Worm (Caenorhabditis elegans) whole organism, early embryonic: Measurements from ENCODE around the gene C09B8.4.

Experiments used
- B0310.2 ChIP-seq: sonication (generic microtip); optimal IDR thresholded peaks from 2 replicates; lab custom pipeline; 2016; ENCODE audit warnings: mild to moderate bottlenecking, missing genetic modification characterization, missing compliant biosample characterization
- F13C5.2 ChIP-seq: sonication (generic microtip); optimal IDR thresholded peaks from 2 replicates; lab custom pipeline; 2017; ENCODE audit warnings: mild to moderate bottlenecking, missing genetic modification characterization, inconsistent platforms, missing compliant biosample characterization
- aly-1 ChIP-seq: sonication (generic microtip); optimal IDR thresholded peaks from 2 replicates; lab custom pipeline; 2016; ENCODE audit warnings: missing genetic modification characterization, missing compliant biosample characterization
- ama-1 ChIP-seq: fragments of 150-350 bp; optimal IDR thresholded peaks from 2 replicates; lab custom pipeline; 2014
- ceh-13 ChIP-seq: fragments of 200-800 bp; sonication (Bioruptor generic); optimal IDR thresholded peaks from 2 replicates; lab custom pipeline; 2018; ENCODE audit warnings: mild to moderate bottlenecking, missing genetic modification characterization, missing compliant biosample characterization
- ceh-36 ChIP-seq: sonication (generic microtip); optimal IDR thresholded peaks from 2 replicates; lab custom pipeline; 2016; ENCODE audit warnings: missing genetic modification characterization, inconsistent platforms, missing compliant biosample characterization
- ets-7 ChIP-seq: sonication (generic microtip); optimal IDR thresholded peaks from 2 replicates; lab custom pipeline; 2016; ENCODE audit warnings: missing genotype, missing genetic modification characterization, missing compliant biosample characterization
- flt-1 ChIP-seq: fragments of 200-800 bp; sonication (Bioruptor generic); IDR thresholded peaks from 2 replicates; pipeline ENCODE4 v1.3.6; 2022; ENCODE audit warnings: missing genetic modification characterization, missing compliant biosample characterization
- hmbx-1 ChIP-seq: sonication (generic microtip); optimal IDR thresholded peaks from 2 replicates; lab custom pipeline; 2016; ENCODE audit warnings: mild to moderate bottlenecking, missing genetic modification characterization, missing compliant biosample characterization
- hmg-4 ChIP-seq: fragments of 200-800 bp; sonication (Bioruptor generic); optimal IDR thresholded peaks from 2 replicates; lab custom pipeline; 2018; ENCODE audit warnings: mild to moderate bottlenecking, missing genetic modification characterization, missing compliant biosample characterization
- hnd-1 ChIP-seq: sonication (generic microtip); optimal IDR thresholded peaks from 2 replicates; lab custom pipeline; 2016; ENCODE audit warnings: missing genetic modification characterization, missing compliant biosample characterization
- pes-1 ChIP-seq: fragments of 200-800 bp; sonication (Bioruptor generic); IDR thresholded peaks from 2 replicates; pipeline ENCODE4 v1.3.6; 2022; ENCODE audit warnings: missing genetic modification reagents, missing genetic modification characterization, missing compliant biosample characterization
- scrt-1 ChIP-seq: fragments of 200-800 bp; sonication (Bioruptor generic); IDR thresholded peaks from 2 replicates; pipeline ENCODE4 v1.3.6; 2022; ENCODE audit warnings: missing genetic modification characterization, missing compliant biosample characterization
- sea-1 ChIP-seq: fragments of 200-800 bp; sonication (Bioruptor generic); conservative IDR thresholded peaks from 2 replicates; pipeline ENCODE4 v1.3.6; 2022; ENCODE audit warnings: missing genetic modification characterization, missing compliant biosample characterization
- tbx-11 ChIP-seq: fragments of 200-800 bp; sonication (Bioruptor generic); IDR thresholded peaks from 2 replicates; pipeline ENCODE4 v1.3.6; 2022; ENCODE audit warnings: missing genetic modification characterization, missing compliant biosample characterization
- tbx-37 ChIP-seq: fragments of 200-800 bp; sonication (Bioruptor generic); conservative IDR thresholded peaks from 2 replicates; pipeline ENCODE4 v1.3.6; 2022; ENCODE audit warnings: missing genetic modification reagents, missing genetic modification characterization, missing compliant biosample characterization
- tra-4 ChIP-seq: sonication (generic microtip); optimal IDR thresholded peaks from 2 replicates; lab custom pipeline; 2017; ENCODE audit warnings: missing genetic modification characterization, missing compliant biosample characterization

The C09B8.4 gene

ce11 chrX:6010573-6010972 lies 9.2 kb downstream of the C09B8.4 start, which contains the start of gene C09B8.3:
TSS of gene C09B8.3 (minus strand) at chrX:6010673.
- TF ChIP-seq flt-1 (GFP tag; lab: Robert Waterston, UW): no peak
- TF ChIP-seq hmg-4 (GFP tag; lab: Kevin White, UChicago): no peak
- TF ChIP-seq hmbx-1 (tag; lab: Kevin White, UChicago): no peak
- TF ChIP-seq ceh-36 (tag; lab: Kevin White, UChicago): no peak
- no peak for TF ChIP-seq pes-1
- TF ChIP-seq ama-1 (lab: Kevin White, UChicago): no peak
- no peak for TF ChIP-seq ets-7 (tag; lab: Kevin White, UChicago)
- no peak for TF ChIP-seq tra-4 (tag; lab: Kevin White, UChicago)
- TF ChIP-seq tbx-11 (GFP tag; lab: Robert Waterston, UW): no peak
- no peak for TF ChIP-seq B0310.2 (tag; lab: Kevin White, UChicago)

ce11 chrX:6004315-6004714 lies 15.4 kb downstream of the C09B8.4 start:
- TF ChIP-seq sea-1 (GFP tag; lab: Robert Waterston, UW): no peak
- TF ChIP-seq hmbx-1 (tag; lab: Kevin White, UChicago): no peak
- no peak for TF ChIP-seq hnd-1 (tag; lab: Kevin White, UChicago)
- TF ChIP-seq scrt-1: no peak
- no peak for TF ChIP-seq hmg-4 (GFP tag; lab: Kevin White, UChicago)
- TF ChIP-seq B0310.2 (tag; lab: Kevin White, UChicago): no peak
- TF ChIP-seq ceh-13 (GFP tag; lab: Kevin White, UChicago): no peak
- no peak for TF ChIP-seq ceh-36 (tag; lab: Kevin White, UChicago)

ce11 chrX:6003853-6004252 lies 15.9 kb downstream of the C09B8.4 start, which contains the start of gene sups-1:
TSS of gene sups-1 (plus strand) at chrX:6004153.
- TF ChIP-seq hnd-1 (tag; lab: Kevin White, UChicago) (no peak), B0310.2 (tag; lab: Kevin White, UChicago) (no peak), pes-1 (no peak), hmbx-1 (tag; lab: Kevin White, UChicago) (no peak), flt-1 (GFP tag; lab: Robert Waterston, UW) (no peak), tbx-37 (no peak), tbx-11 (GFP tag; lab: Robert Waterston, UW) (no peak), tra-4 (tag; lab: Kevin White, UChicago) (no peak)

- TF ChIP-seq tbx-37: no peak
- TF ChIP-seq B0310.2 (tag; lab: Kevin White, UChicago): no peak
- no peak for TF ChIP-seq ama-1 (lab: Kevin White, UChicago)
- TF ChIP-seq F13C5.2 (tag; lab: Kevin White, UChicago): no peak
- TF ChIP-seq flt-1 (GFP tag; lab: Robert Waterston, UW): no peak
- no peak for TF ChIP-seq ceh-36 (tag; lab: Kevin White, UChicago)
- no peak for TF ChIP-seq ceh-13 (GFP tag; lab: Kevin White, UChicago)
- TF ChIP-seq sea-1 (GFP tag; lab: Robert Waterston, UW): no peak
- no peak for TF ChIP-seq hmg-4 (GFP tag; lab: Kevin White, UChicago)
- TF ChIP-seq tbx-11 (GFP tag; lab: Robert Waterston, UW): no peak
- no peak for TF ChIP-seq tra-4 (tag; lab: Kevin White, UChicago)
- TF ChIP-seq ets-7 (tag; lab: Kevin White, UChicago): no peak
- TF ChIP-seq scrt-1: no peak
- no peak for TF ChIP-seq hnd-1 (tag; lab: Kevin White, UChicago)
- TF ChIP-seq hmbx-1 (tag; lab: Kevin White, UChicago): no peak
- no peak for TF ChIP-seq aly-1 (tag; lab: Kevin White, UChicago)
- TF ChIP-seq pes-1: no peak
Measured at ce11 chrX:6002479-6002878, 17.3 kb downstream of the C09B8.4 start.

ce11 chrX:6001432-6001831 lies 18.3 kb downstream of the C09B8.4 start, which contains the start of gene F22F4.4:
TSS of gene F22F4.4 (minus strand) at chrX:6001532.
- TF ChIP-seq tbx-11 (GFP tag; lab: Robert Waterston, UW): no peak
- TF ChIP-seq hnd-1 (tag; lab: Kevin White, UChicago): no peak
- no peak for TF ChIP-seq ama-1 (lab: Kevin White, UChicago)
- no peak for TF ChIP-seq ceh-36 (tag; lab: Kevin White, UChicago)

- TF ChIP-seq tbx-11 (GFP tag; lab: Robert Waterston, UW) (no peak), tra-4 (tag; lab: Kevin White, UChicago) (no peak), hmbx-1 (tag; lab: Kevin White, UChicago) (no peak), sea-1 (GFP tag; lab: Robert Waterston, UW) (no peak), ets-7 (tag; lab: Kevin White, UChicago) (no peak)
Measured at ce11 chrX:5999103-5999554, 20.6 kb downstream of the C09B8.4 start, which contains the start of gene F22F4.9. TSS of gene F22F4.9 (minus strand) at chrX:5999504.

ce11 chrX:5995613-5996206 lies 24.0 kb downstream of the C09B8.4 start, which contains the start of gene inx-3:
TSS of gene inx-3 (plus strand) at chrX:5996156.
- TF ChIP-seq sea-1 (GFP tag; lab: Robert Waterston, UW) (0 out of 2 replicates have a peak, but pooled peaks have one; percentile 25), hmg-4 (GFP tag; lab: Kevin White, UChicago) (peak; percentile 73), scrt-1 (no peak), ama-1 (lab: Kevin White, UChicago) (no peak), flt-1 (GFP tag; lab: Robert Waterston, UW) (peak; percentile 24; the same call in 1 of the 2 replicates), tbx-37 (0 out of 2 replicates have a peak, but pooled peaks have one; percentile 21), aly-1 (tag; lab: Kevin White, UChicago) (peak; percentile 31), B0310.2 (tag; lab: Kevin White, UChicago) (no peak)
